Fruit fly (Drosophila melanogaster) whole organism, embryonic: ENCODE results near the gene CG14174.

Experiments used
- CG10543 ChIP-seq: fragments of 200-800 bp; sonication (Bioruptor generic); optimal IDR thresholded peaks from 3 replicates; lab custom pipeline; 2017; ENCODE audit warnings: missing biosample characterization, mild to moderate bottlenecking, missing genetic modification characterization, moderate library complexity
- CG11456 ChIP-seq: fragments of 200-800 bp; sonication (Bioruptor generic); IDR thresholded peaks from 3 replicates; pipeline ENCODE4 v1.3.6; 2022; ENCODE audit warnings: missing biosample characterization, missing genetic modification characterization
- CG12659 ChIP-seq: fragments of 200-800 bp; sonication (Bioruptor generic); optimal IDR thresholded peaks from 3 replicates; lab custom pipeline; 2017; ENCODE audit warnings: mild to moderate bottlenecking, missing biosample characterization, missing genetic modification reagents, missing genetic modification characterization
- CG13287 ChIP-seq: fragments of 200-800 bp; sonication (Bioruptor generic); IDR thresholded peaks from 2 replicates; pipeline ENCODE4 v1.3.6; 2022; ENCODE audit warnings: missing biosample characterization, missing genetic modification characterization; ENCODE audit not compliant: partially characterized antibody
- CG14860 ChIP-seq: fragments of 200-800 bp; sonication (Bioruptor generic); IDR thresholded peaks from 3 replicates; pipeline ENCODE4 v1.3.6; 2022; ENCODE audit warnings: missing biosample characterization, missing genetic modification characterization; ENCODE audit not compliant: partially characterized antibody
- CG1529 ChIP-seq: fragments of 200-800 bp; sonication (Bioruptor generic); optimal IDR thresholded peaks from 3 replicates; lab custom pipeline; 2018; ENCODE audit warnings: missing biosample characterization, missing genetic modification characterization
- CG15601 ChIP-seq: fragments of 200-800 bp; sonication (Bioruptor generic); optimal IDR thresholded peaks from 3 replicates; lab custom pipeline; 2019; ENCODE audit warnings: missing biosample characterization, mild to moderate bottlenecking, missing genetic modification characterization, moderate library complexity
- CG2116 ChIP-seq: fragments of 200-800 bp; sonication (Bioruptor generic); optimal IDR thresholded peaks from 3 replicates; lab custom pipeline; 2018; ENCODE audit warnings: missing biosample characterization, mild to moderate bottlenecking, missing genetic modification characterization
- CG2712 ChIP-seq: fragments of 200-800 bp; optimal IDR thresholded peaks from 3 replicates; lab custom pipeline; 2019; ENCODE audit warnings: missing biosample characterization, mild to moderate bottlenecking, missing genetic modification characterization, moderate library complexity
- CG34224 ChIP-seq: fragments of 200-800 bp; sonication (Bioruptor generic); IDR thresholded peaks from 3 replicates; pipeline ENCODE4 v1.3.6; 2022; ENCODE audit warnings: missing biosample characterization, missing genetic modification characterization; ENCODE audit not compliant: partially characterized antibody
- CG34422 ChIP-seq: fragments of 200-800 bp; sonication (Bioruptor generic); IDR thresholded peaks from 3 replicates; pipeline ENCODE4 v1.3.6; 2022; ENCODE audit warnings: missing biosample characterization, missing genetic modification characterization
- CG42726 ChIP-seq: fragments of 200-800 bp; sonication (Bioruptor generic); IDR thresholded peaks from 2 replicates; pipeline ENCODE4 v1.3.6; 2022; ENCODE audit warnings: missing biosample characterization, missing genetic modification characterization; ENCODE audit not compliant: partially characterized antibody
- CG4617 ChIP-seq: fragments of 200-800 bp; sonication (Bioruptor generic); optimal IDR thresholded peaks from 3 replicates; lab custom pipeline; 2016; ENCODE audit warnings: missing biosample characterization, missing genetic modification characterization, borderline replicate concordance
- CG7786 ChIP-seq: fragments of 200-800 bp; sonication (Bioruptor generic); optimal IDR thresholded peaks from 2 replicates; lab custom pipeline; 2016; ENCODE audit warnings: missing biosample characterization, missing genetic modification characterization
- CG7963 ChIP-seq: fragments of 200-800 bp; sonication (Bioruptor generic); IDR thresholded peaks from 3 replicates; pipeline ENCODE4 v1.3.6; 2022; ENCODE audit warnings: missing biosample characterization, missing genetic modification characterization; ENCODE audit not compliant: partially characterized antibody
- CoRest ChIP-seq: fragments of 200-800 bp; sonication (Bioruptor generic); optimal IDR thresholded peaks from 3 replicates; lab custom pipeline; 2018; ENCODE audit warnings: missing biosample characterization, mild to moderate bottlenecking, missing genetic modification characterization, moderate library complexity
- Dp ChIP-seq: fragments of 200-800 bp; sonication (Bioruptor generic); optimal IDR thresholded peaks from 2 replicates; lab custom pipeline; 2018; ENCODE audit warnings: missing biosample characterization, mild to moderate bottlenecking, missing genetic modification characterization, moderate library complexity
- E2f2 ChIP-seq: fragments of 200-800 bp; sonication (Bioruptor generic); IDR thresholded peaks from 2 replicates; pipeline ENCODE4 v1.3.6; 2022; ENCODE audit warnings: missing biosample characterization, missing genetic modification characterization
- Elba2 ChIP-seq: fragments of 200-800 bp; sonication (Bioruptor generic); optimal IDR thresholded peaks from 3 replicates; lab custom pipeline; 2016; ENCODE audit warnings: missing biosample characterization, missing genetic modification characterization
- Ets97D ChIP-seq: fragments of 200-800 bp; sonication (Bioruptor generic); optimal IDR thresholded peaks from 3 replicates; lab custom pipeline; 2016; ENCODE audit warnings: missing biosample characterization, missing genetic modification characterization
- HLH4C ChIP-seq: fragments of 200-800 bp; sonication (Bioruptor generic); IDR thresholded peaks from 3 replicates; pipeline ENCODE4 v1.3.6; 2022; ENCODE audit warnings: missing biosample characterization, missing genetic modification characterization; ENCODE audit not compliant: partially characterized antibody
- Nf-YA ChIP-seq: fragments of 200-800 bp; sonication (Bioruptor generic); IDR thresholded peaks from 2 replicates; pipeline ENCODE4 v1.3.6; 2022; ENCODE audit warnings: missing biosample characterization, missing genetic modification characterization
- Nf-YC ChIP-seq: fragments of 200-800 bp; optimal IDR thresholded peaks from 3 replicates; lab custom pipeline; 2019; ENCODE audit warnings: missing biosample characterization, mild to moderate bottlenecking, missing genetic modification characterization, moderate library complexity
- Opbp ChIP-seq: fragments of 200-800 bp; sonication (Bioruptor generic); IDR thresholded peaks from 3 replicates; pipeline ENCODE4 v1.3.6; 2022; ENCODE audit warnings: missing biosample characterization, missing genetic modification characterization; ENCODE audit not compliant: partially characterized antibody
- Scr ChIP-seq: fragments of 200-800 bp; sonication (Bioruptor generic); IDR thresholded peaks from 2 replicates; pipeline ENCODE4 v1.3.6; 2022; ENCODE audit warnings: missing biosample characterization, missing genetic modification characterization; ENCODE audit not compliant: partially characterized antibody
- Sry-δ ChIP-seq: fragments of 200-800 bp; sonication (Bioruptor generic); optimal IDR thresholded peaks from 2 replicates; lab custom pipeline; 2016; ENCODE audit warnings: missing biosample characterization, missing genetic modification characterization
- amos ChIP-seq: fragments of 200-800 bp; sonication (Bioruptor generic); IDR thresholded peaks from 2 replicates; pipeline ENCODE4 v1.3.6; 2022; ENCODE audit warnings: missing biosample characterization, missing genetic modification characterization; ENCODE audit not compliant: partially characterized antibody
- ato ChIP-seq: fragments of 200-800 bp; sonication (Bioruptor generic); IDR thresholded peaks from 2 replicates; pipeline ENCODE4 v1.3.6; 2022; ENCODE audit warnings: missing biosample characterization, missing genetic modification characterization; ENCODE audit not compliant: partially characterized antibody
- bbx ChIP-seq: fragments of 200-800 bp; sonication (Bioruptor generic); IDR thresholded peaks from 2 replicates; pipeline ENCODE4 v1.3.6; 2022; ENCODE audit warnings: missing biosample characterization, missing genetic modification characterization; ENCODE audit not compliant: partially characterized antibody
- cato ChIP-seq: fragments of 200-800 bp; sonication (Bioruptor generic); optimal IDR thresholded peaks from 2 replicates; lab custom pipeline; 2016; ENCODE audit warnings: missing biosample characterization, missing genetic modification characterization, borderline replicate concordance
- caup ChIP-seq: fragments of 200-800 bp; sonication (Bioruptor generic); optimal IDR thresholded peaks from 3 replicates; lab custom pipeline; 2017; ENCODE audit warnings: missing biosample characterization, mild to moderate bottlenecking, missing genetic modification characterization, moderate library complexity; ENCODE audit not compliant: severe bottlenecking
- chinmo ChIP-seq: fragments of 200-800 bp; sonication (Bioruptor generic); IDR thresholded peaks from 4 replicates; pipeline ENCODE4 v1.3.6; 2022; ENCODE audit warnings: missing biosample characterization, missing genetic modification characterization; ENCODE audit not compliant: partially characterized antibody
- gfzf ChIP-seq: fragments of 200-800 bp; sonication (Bioruptor generic); optimal IDR thresholded peaks from 2 replicates; lab custom pipeline; 2016; ENCODE audit warnings: missing biosample characterization, mild to moderate bottlenecking, missing genetic modification characterization, moderate library complexity
- ham ChIP-seq: fragments of 200-800 bp; sonication (Bioruptor generic); IDR thresholded peaks from 2 replicates; pipeline ENCODE4 v1.3.6; 2022; ENCODE audit warnings: missing biosample characterization, missing genetic modification characterization
- hb ChIP-seq: fragments of 200-800 bp; sonication (Bioruptor generic); IDR thresholded peaks from 3 replicates; pipeline ENCODE4 v1.3.6; 2022; ENCODE audit warnings: missing biosample characterization, missing genetic modification characterization; ENCODE audit not compliant: partially characterized antibody
- insv ChIP-seq, 2 experiments: fragments of 200-800 bp; sonication (Bioruptor generic); optimal IDR thresholded peaks; 3 replicates each; lab custom pipeline; 2016 to 2018; ENCODE audit warnings: missing biosample characterization in 2 of 2, missing genetic modification characterization in 2 of 2
- knrl ChIP-seq: fragments of 200-800 bp; sonication (Bioruptor generic); IDR thresholded peaks from 3 replicates; pipeline ENCODE4 v1.3.6; 2022; ENCODE audit warnings: missing biosample characterization, missing genetic modification characterization; ENCODE audit not compliant: partially characterized antibody
- nerfin-2 ChIP-seq: fragments of 200-800 bp; sonication (Bioruptor generic); IDR thresholded peaks from 2 replicates; pipeline ENCODE4 v1.3.6; 2022; ENCODE audit warnings: missing biosample characterization, missing genetic modification characterization; ENCODE audit not compliant: partially characterized antibody
- onecut ChIP-seq: fragments of 200-800 bp; sonication (Bioruptor generic); IDR thresholded peaks from 2 replicates; pipeline ENCODE4 v1.3.6; 2022; ENCODE audit warnings: missing biosample characterization, missing genetic modification characterization
- p53 ChIP-seq: fragments of 200-800 bp; sonication (Bioruptor generic); optimal IDR thresholded peaks from 2 replicates; lab custom pipeline; 2016; ENCODE audit warnings: missing biosample characterization, missing genetic modification characterization
- phol ChIP-seq: fragments of 200-800 bp; sonication (Bioruptor generic); optimal IDR thresholded peaks from 3 replicates; lab custom pipeline; 2018; ENCODE audit warnings: missing biosample characterization, mild to moderate bottlenecking, missing genetic modification characterization, moderate library complexity
- pzg ChIP-seq: fragments of 200-800 bp; sonication (Bioruptor generic); optimal IDR thresholded peaks from 3 replicates; lab custom pipeline; 2018; ENCODE audit warnings: missing biosample characterization, mild to moderate bottlenecking, missing genetic modification characterization, moderate library complexity
- sna ChIP-seq: fragments of 200-800 bp; sonication (Bioruptor generic); IDR thresholded peaks from 2 replicates; pipeline ENCODE4 v1.3.6; 2022; ENCODE audit warnings: missing biosample characterization, missing genetic modification characterization; ENCODE audit not compliant: partially characterized antibody
- trh ChIP-seq: fragments of 200-800 bp; sonication (Bioruptor generic); optimal IDR thresholded peaks from 2 replicates; lab custom pipeline; 2016; ENCODE audit warnings: missing biosample characterization, missing genetic modification characterization
- zen ChIP-seq: fragments of 200-800 bp; sonication (Bioruptor generic); optimal IDR thresholded peaks from 3 replicates; lab custom pipeline; 2018; ENCODE audit warnings: missing biosample characterization, mild to moderate bottlenecking, missing genetic modification characterization, moderate library complexity
- zfh1 ChIP-seq: fragments of 200-800 bp; sonication (Bioruptor generic); IDR thresholded peaks from 3 replicates; pipeline ENCODE4 v1.3.6; 2022; ENCODE audit warnings: missing biosample characterization, missing genetic modification characterization

Gene CG14174

dm6 chr3L:9704162-9704748, 14.9 kb upstream of the CG14174 start, which contains the start of gene CG16711:
TSS of gene CG16711 (plus strand) at chr3L:9704331.
- 0 out of 2 replicates have a peak, but pooled peaks have one; percentile 6 for TF ChIP-seq Nf-YA (GFP tag; lab: Robert Waterston, UW)
- peak; percentile 15 for TF ChIP-seq CG2712 (tag; lab: Kevin White, UChicago)
- peak; percentile 92 for TF ChIP-seq Scr
- TF ChIP-seq CG14860 = peak; percentile 90
- peak; percentile 95 for TF ChIP-seq nerfin-2 (GFP tag; lab: Robert Waterston, UW)
- TF ChIP-seq HLH4C (GFP tag; lab: Robert Waterston, UW) = peak; percentile 96
- TF ChIP-seq CG34224 (GFP tag; lab: Robert Waterston, UW) = peak; percentile 96
- peak; percentile 90 for TF ChIP-seq knrl (GFP tag; lab: Robert Waterston, UW)
- TF ChIP-seq CG10543 (GFP tag; lab: Kevin White, UChicago) = no peak
- peak; percentile 62 to 91 for TF ChIP-seq insv (GFP tag; optimal IDR thresholded peaks at IDR 0.05; lab: Kevin White, UChicago)
- peak; percentile 90 for TF ChIP-seq sna (GFP tag; lab: Robert Waterston, UW)
- peak; percentile 40 for TF ChIP-seq gfzf (GFP tag; lab: Kevin White, UChicago)
- TF ChIP-seq bbx (GFP tag; lab: Robert Waterston, UW) = peak; percentile 96
- TF ChIP-seq onecut (GFP tag; lab: Robert Waterston, UW) = peak; percentile 95
- peak; percentile 95 for TF ChIP-seq Opbp
- TF ChIP-seq phol (tag; lab: Kevin White, UChicago) = peak; percentile 11
- TF ChIP-seq Elba2 = peak; percentile 40
- peak; percentile 93 for TF ChIP-seq hb (GFP tag; lab: Robert Waterston, UW)
- TF ChIP-seq Nf-YC (tag; lab: Kevin White, UChicago) = peak; percentile 97
- TF ChIP-seq CG7786 (GFP tag; lab: Kevin White, UChicago) = no peak
- no peak for TF ChIP-seq CG1529 (GFP tag; lab: Kevin White, UChicago)
- TF ChIP-seq ham (GFP tag; lab: Robert Waterston, UW) = no peak
- peak; percentile 95; the same call in 1 of the 2 replicates for TF ChIP-seq amos (GFP tag; lab: Robert Waterston, UW)
- TF ChIP-seq E2f2 (GFP tag; lab: Robert Waterston, UW) = peak; percentile 64
- TF ChIP-seq CG12659 (GFP tag; lab: Kevin White, UChicago) = peak; percentile 18
- peak; percentile 63 for TF ChIP-seq Dp
- TF ChIP-seq CG13287 (GFP tag; lab: Robert Waterston, UW) = peak; percentile 97
- TF ChIP-seq CoRest (tag; lab: Kevin White, UChicago) = peak; percentile 69
- peak; percentile 63 for TF ChIP-seq CG4617 (GFP tag; lab: Kevin White, UChicago)
- peak; percentile 95 for TF ChIP-seq chinmo (GFP tag; lab: Robert Waterston, UW)
- peak; percentile 94 for TF ChIP-seq CG42726
- no peak for TF ChIP-seq p53
- peak; percentile 48 for TF ChIP-seq Ets97D (GFP tag; lab: Kevin White, UChicago)
- TF ChIP-seq CG11456 = no peak
- peak; percentile 60 for TF ChIP-seq pzg
- peak; percentile 18 for TF ChIP-seq CG15601 (tag; lab: Kevin White, UChicago)
- no peak for TF ChIP-seq cato (GFP tag; lab: Kevin White, UChicago)
- TF ChIP-seq zen (tag; lab: Kevin White, UChicago) = peak; percentile 21
- TF ChIP-seq CG2116 (GFP tag; lab: Kevin White, UChicago) = peak; percentile 92
- TF ChIP-seq caup (GFP tag; lab: Kevin White, UChicago) = no peak
- TF ChIP-seq CG7963 (GFP tag; lab: Robert Waterston, UW) = peak; percentile 90
- TF ChIP-seq trh (GFP tag; lab: Kevin White, UChicago) = no peak
- TF ChIP-seq zfh1 (GFP tag; lab: Robert Waterston, UW) = 0 out of 3 replicates have a peak, but pooled peaks have one; percentile 21
- TF ChIP-seq Sry-δ (GFP tag; lab: Kevin White, UChicago) = peak; percentile 76
- TF ChIP-seq ato = peak; percentile 93
- 0 out of 3 replicates have a peak, but pooled peaks have one; percentile 24 for TF ChIP-seq CG34422 (GFP tag; lab: Robert Waterston, UW)
